Worm (Caenorhabditis elegans): ENCODE data around the gene K12H6.6.

K12H6.6 gene

ce11 chrII:2826073-2826472 is 5.0 kb downstream of the K12H6.6 start, which contains the start of gene K12H6.5:
TSS of gene K12H6.5 (minus strand) at chrII:2826173.
- TF ChIP-seq ztf-23 (GFP tag; IDR thresholded peaks at IDR 0.05) (no peak), cog-1 (tag; optimal IDR thresholded peaks at IDR 0.05) (no peak), med-1 (GFP tag; optimal IDR thresholded peaks at IDR 0.05; ENCODE audit: insufficient read depth) (no peak), ref-1 (GFP tag; conservative IDR thresholded peaks at IDR 0.05) (no peak), tab-1 (GFP tag; IDR thresholded peaks at IDR 0.05) (no peak), klf-2 (GFP tag; conservative IDR thresholded peaks at IDR 0.05) (no peak), ztf-29 (GFP tag; IDR thresholded peaks at IDR 0.05) (no peak), flt-1 (GFP tag; IDR thresholded peaks at IDR 0.05) (no peak), T22C8.4 (GFP tag; IDR thresholded peaks at IDR 0.05) (no peak)

- TF ChIP-seq tab-1 (GFP tag; IDR thresholded peaks at IDR 0.05) (no peak), ztf-23 (GFP tag; IDR thresholded peaks at IDR 0.05) (no peak), klf-2 (GFP tag; conservative IDR thresholded peaks at IDR 0.05) (no peak), med-1 (GFP tag; optimal IDR thresholded peaks at IDR 0.05; ENCODE audit: insufficient read depth) (no peak), cog-1 (tag; optimal IDR thresholded peaks at IDR 0.05) (no peak), ztf-29 (GFP tag; IDR thresholded peaks at IDR 0.05) (no peak), flt-1 (GFP tag; IDR thresholded peaks at IDR 0.05) (no peak), T22C8.4 (GFP tag; IDR thresholded peaks at IDR 0.05) (no peak), ref-1 (GFP tag; conservative IDR thresholded peaks at IDR 0.05) (no peak)
Observed at ce11 chrII:2824169-2824568, 6.9 kb downstream of the K12H6.6 start, which contains the start of the genes K12H6.4 and K12H6.9. TSS of gene K12H6.4 (minus strand) at chrII:2824269. TSS of gene K12H6.9 (plus strand) at chrII:2824404.

- TF ChIP-seq klf-2 (GFP tag; conservative IDR thresholded peaks at IDR 0.05): no peak
- no peak for TF ChIP-seq med-1 (GFP tag; optimal IDR thresholded peaks at IDR 0.05; ENCODE audit: insufficient read depth)
- TF ChIP-seq T22C8.4 (GFP tag; IDR thresholded peaks at IDR 0.05): no peak
- no peak for TF ChIP-seq tab-1 (GFP tag; IDR thresholded peaks at IDR 0.05)
- no peak for TF ChIP-seq ref-1 (GFP tag; conservative IDR thresholded peaks at IDR 0.05)
- no peak for TF ChIP-seq ztf-23 (GFP tag; IDR thresholded peaks at IDR 0.05)
- no peak for TF ChIP-seq cog-1 (tag; optimal IDR thresholded peaks at IDR 0.05)
Observed at ce11 chrII:2822435-2822920, 8.6 kb downstream of the K12H6.6 start, which contains the start of the genes fut-4 and K12H6.10. TSS of gene fut-4 (minus strand) at chrII:2822535. TSS of gene K12H6.10 (plus strand) at chrII:2822870.

DNA sequence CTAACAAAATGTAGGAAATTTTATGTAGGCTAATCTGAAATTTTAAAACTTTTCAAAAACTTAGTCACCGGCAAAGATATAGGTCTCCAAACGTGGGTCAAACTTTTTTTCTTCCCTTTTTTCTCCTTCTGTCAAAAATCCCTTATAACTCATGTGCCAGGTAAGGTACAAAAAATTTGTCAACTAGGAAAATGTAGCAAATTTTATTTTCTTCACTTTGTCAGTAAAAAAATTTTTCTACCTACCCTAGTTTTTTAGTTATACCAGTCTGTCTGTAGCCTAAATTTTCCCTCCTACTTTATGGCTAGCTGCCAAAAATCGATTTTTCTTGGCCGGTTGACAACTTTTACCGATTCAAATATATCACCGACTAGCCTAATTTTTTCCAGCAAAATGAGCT is 14.4 kb downstream of the K12H6.6 start, which contains the start of gene set-13:
Gene set-13 (plus strand): TSS at position 301 of the 400 bp plus-strand sequence.
- TF ChIP-seq ztf-29 (GFP tag; IDR thresholded peaks at IDR 0.05) (no peak), cog-1 (tag; optimal IDR thresholded peaks at IDR 0.05) (no peak), klf-2 (GFP tag; conservative IDR thresholded peaks at IDR 0.05) (no peak), tab-1 (GFP tag; IDR thresholded peaks at IDR 0.05) (no peak), med-1 (GFP tag; optimal IDR thresholded peaks at IDR 0.05; ENCODE audit: insufficient read depth) (no peak), ztf-23 (GFP tag; IDR thresholded peaks at IDR 0.05) (no peak), T22C8.4 (GFP tag; IDR thresholded peaks at IDR 0.05) (no peak), flt-1 (GFP tag; IDR thresholded peaks at IDR 0.05) (no peak), ref-1 (GFP tag; conservative IDR thresholded peaks at IDR 0.05) (no peak)

ce11 chrII:2815444-2815843 is 15.6 kb downstream of the K12H6.6 start, which contains the start of gene K12H6.2:
TSS of gene K12H6.2 (minus strand) at chrII:2815544.
- TF ChIP-seq ref-1 (GFP tag; conservative IDR thresholded peaks at IDR 0.05) (no peak), tab-1 (GFP tag; IDR thresholded peaks at IDR 0.05) (no peak), T22C8.4 (GFP tag; IDR thresholded peaks at IDR 0.05) (no peak), ztf-29 (GFP tag; IDR thresholded peaks at IDR 0.05) (no peak), flt-1 (GFP tag; IDR thresholded peaks at IDR 0.05) (no peak), med-1 (GFP tag; optimal IDR thresholded peaks at IDR 0.05; ENCODE audit: insufficient read depth) (no peak), ztf-23 (GFP tag; IDR thresholded peaks at IDR 0.05) (no peak), klf-2 (GFP tag; conservative IDR thresholded peaks at IDR 0.05) (no peak), cog-1 (tag; optimal IDR thresholded peaks at IDR 0.05) (no peak)

- TF ChIP-seq ref-1 (GFP tag; conservative IDR thresholded peaks at IDR 0.05) (no peak), flt-1 (GFP tag; IDR thresholded peaks at IDR 0.05) (no peak), ztf-23 (GFP tag; IDR thresholded peaks at IDR 0.05) (no peak), cog-1 (tag; optimal IDR thresholded peaks at IDR 0.05) (no peak), T22C8.4 (GFP tag; IDR thresholded peaks at IDR 0.05) (no peak), med-1 (GFP tag; optimal IDR thresholded peaks at IDR 0.05; ENCODE audit: insufficient read depth) (no peak), klf-2 (GFP tag; conservative IDR thresholded peaks at IDR 0.05) (no peak), ztf-29 (GFP tag; IDR thresholded peaks at IDR 0.05) (no peak), tab-1 (GFP tag; IDR thresholded peaks at IDR 0.05) (no peak)
Observed at ce11 chrII:2815017-2815416, 16.0 kb downstream of the K12H6.6 start.

- TF ChIP-seq T22C8.4 (GFP tag; IDR thresholded peaks at IDR 0.05): no peak
- TF ChIP-seq tab-1 (GFP tag; IDR thresholded peaks at IDR 0.05): no peak
- no peak for TF ChIP-seq ztf-23 (GFP tag; IDR thresholded peaks at IDR 0.05)
- no peak for TF ChIP-seq cog-1 (tag; optimal IDR thresholded peaks at IDR 0.05)
- no peak for TF ChIP-seq flt-1 (GFP tag; IDR thresholded peaks at IDR 0.05)
- no peak for TF ChIP-seq klf-2 (GFP tag; conservative IDR thresholded peaks at IDR 0.05)
- no peak for TF ChIP-seq ztf-29 (GFP tag; IDR thresholded peaks at IDR 0.05)
- no peak for TF ChIP-seq med-1 (GFP tag; optimal IDR thresholded peaks at IDR 0.05; ENCODE audit: insufficient read depth)
- TF ChIP-seq ref-1 (GFP tag; conservative IDR thresholded peaks at IDR 0.05): no peak
Observed at ce11 chrII:2807674-2808206, 23.3 kb downstream of the K12H6.6 start, which contains the start of gene K12H6.12. TSS of gene K12H6.12 (plus strand) at chrII:2808156.

DNA sequence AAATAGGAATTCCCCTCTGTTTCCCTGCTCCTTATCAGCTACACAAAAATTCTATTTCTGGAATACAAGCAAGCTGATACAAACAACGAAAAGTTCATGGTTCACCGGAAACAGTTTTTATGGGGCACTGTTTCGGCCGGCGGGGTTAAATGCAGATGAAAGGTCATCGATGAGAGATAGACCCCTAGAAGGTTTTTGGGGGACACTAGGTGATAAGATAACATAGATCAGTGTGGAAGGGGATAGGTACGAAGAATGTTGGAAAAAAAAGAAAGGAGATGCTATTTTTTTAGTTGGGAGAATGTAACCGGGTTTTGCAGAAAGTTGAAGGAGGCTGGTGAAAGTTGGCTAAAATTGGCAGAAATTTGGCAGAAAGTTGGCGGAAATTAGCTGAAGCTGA is 25.5 kb downstream of the K12H6.6 start:
- TF ChIP-seq ztf-29 (GFP tag; IDR thresholded peaks at IDR 0.05) (no peak), T22C8.4 (GFP tag; IDR thresholded peaks at IDR 0.05) (no peak), klf-2 (GFP tag; conservative IDR thresholded peaks at IDR 0.05) (no peak), tab-1 (GFP tag; IDR thresholded peaks at IDR 0.05) (no peak), flt-1 (GFP tag; IDR thresholded peaks at IDR 0.05) (no peak), ref-1 (GFP tag; conservative IDR thresholded peaks at IDR 0.05) (no peak), med-1 (GFP tag; optimal IDR thresholded peaks at IDR 0.05; ENCODE audit: insufficient read depth) (no peak), cog-1 (tag; optimal IDR thresholded peaks at IDR 0.05) (no peak), ztf-23 (GFP tag; IDR thresholded peaks at IDR 0.05) (no peak)

DNA sequence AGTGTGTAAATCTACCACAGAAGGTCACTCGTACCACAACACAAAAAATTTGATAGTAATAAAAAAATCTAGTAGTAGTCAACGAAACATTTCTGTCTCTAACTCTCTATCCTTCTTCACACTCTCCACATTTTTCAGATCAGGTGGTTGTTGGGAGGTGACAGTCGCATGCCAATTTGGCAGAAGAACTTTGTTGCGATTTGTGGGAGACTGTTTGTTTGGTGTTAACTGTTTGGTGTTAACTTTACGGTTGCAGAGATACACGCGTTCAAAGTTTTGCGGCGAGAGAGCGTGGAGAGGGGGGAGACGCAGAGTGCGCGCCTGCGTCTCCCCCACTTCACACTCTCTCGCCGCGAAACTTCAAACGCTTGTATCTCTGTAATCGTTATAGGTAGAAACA is 26.1 kb downstream of the K12H6.6 start:
- TF ChIP-seq ztf-29 (GFP tag; IDR thresholded peaks at IDR 0.05): no peak
- no peak for TF ChIP-seq cog-1 (tag; optimal IDR thresholded peaks at IDR 0.05)
- TF ChIP-seq tab-1 (GFP tag; IDR thresholded peaks at IDR 0.05): no peak
- TF ChIP-seq ztf-23 (GFP tag; IDR thresholded peaks at IDR 0.05): no peak
- no peak for TF ChIP-seq ref-1 (GFP tag; conservative IDR thresholded peaks at IDR 0.05)
- TF ChIP-seq flt-1 (GFP tag; IDR thresholded peaks at IDR 0.05): no peak
- TF ChIP-seq med-1 (GFP tag; optimal IDR thresholded peaks at IDR 0.05; ENCODE audit: insufficient read depth): no peak
- no peak for TF ChIP-seq klf-2 (GFP tag; conservative IDR thresholded peaks at IDR 0.05)
- no peak for TF ChIP-seq T22C8.4 (GFP tag; IDR thresholded peaks at IDR 0.05)
